Fruit fly (Drosophila melanogaster) whole organism, embryonic: Measurements from ENCODE around the gene Hr4.

Source experiments
- Bgb ChIP-seq: fragments of 200-800 bp; sonication (Bioruptor generic); IDR thresholded peaks from 2 replicates; pipeline ENCODE4 v1.3.6; 2022; ENCODE audit warnings: missing biosample characterization, missing genetic modification characterization; ENCODE audit not compliant: partially characterized antibody
- C15 ChIP-seq: fragments of 200-800 bp; sonication (Bioruptor generic); IDR thresholded peaks from 3 replicates; pipeline ENCODE4 v1.3.6; 2022; ENCODE audit warnings: missing biosample characterization, missing genetic modification characterization
- CG10209 ChIP-seq: fragments of 200-800 bp; sonication (Bioruptor generic); optimal IDR thresholded peaks from 3 replicates; lab custom pipeline; 2017; ENCODE audit warnings: missing biosample characterization, mild to moderate bottlenecking, missing genetic modification characterization, missing genetic modification reagents
- CG11456 ChIP-seq: fragments of 200-800 bp; sonication (Bioruptor generic); IDR thresholded peaks from 3 replicates; pipeline ENCODE4 v1.3.6; 2022; ENCODE audit warnings: missing biosample characterization, missing genetic modification characterization
- CG13123 ChIP-seq: fragments of 200-800 bp; sonication (Bioruptor generic); optimal IDR thresholded peaks from 2 replicates; lab custom pipeline; 2016; ENCODE audit warnings: missing biosample characterization, missing genetic modification characterization
- CG13287 ChIP-seq: fragments of 200-800 bp; sonication (Bioruptor generic); IDR thresholded peaks from 2 replicates; pipeline ENCODE4 v1.3.6; 2022; ENCODE audit warnings: missing biosample characterization, missing genetic modification characterization; ENCODE audit not compliant: partially characterized antibody
- CG14710 ChIP-seq: fragments of 200-800 bp; sonication (Bioruptor generic); optimal IDR thresholded peaks from 3 replicates; lab custom pipeline; 2019; ENCODE audit warnings: missing biosample characterization, mild to moderate bottlenecking, missing genetic modification characterization, moderate library complexity
- CG15269 ChIP-seq: fragments of 200-800 bp; sonication (Bioruptor generic); optimal IDR thresholded peaks from 2 replicates; lab custom pipeline; 2018; ENCODE audit warnings: missing biosample characterization, mild to moderate bottlenecking, missing genetic modification characterization, moderate library complexity
- CG16813 ChIP-seq: fragments of 200-800 bp; sonication (Bioruptor generic); IDR thresholded peaks from 3 replicates; pipeline ENCODE4 v1.3.6; 2022; ENCODE audit warnings: missing biosample characterization, missing genetic modification characterization; ENCODE audit not compliant: partially characterized antibody
- CG17829 ChIP-seq: fragments of 200-800 bp; optimal IDR thresholded peaks from 2 replicates; lab custom pipeline; 2019; ENCODE audit warnings: missing biosample characterization, mild to moderate bottlenecking, missing genetic modification characterization, moderate library complexity
- CG2889 ChIP-seq: fragments of 200-800 bp; sonication (Bioruptor generic); IDR thresholded peaks from 3 replicates; pipeline ENCODE4 v1.3.6; 2022; ENCODE audit warnings: missing biosample characterization, missing genetic modification characterization
- CG31224 ChIP-seq: fragments of 200-800 bp; sonication (Bioruptor generic); IDR thresholded peaks from 2 replicates; pipeline ENCODE4 v1.3.6; 2022; ENCODE audit warnings: missing biosample characterization, missing genetic modification characterization
- CG32772 ChIP-seq: fragments of 200-800 bp; sonication (Bioruptor generic); IDR thresholded peaks from 2 replicates; pipeline ENCODE4 v1.3.6; 2022; ENCODE audit warnings: missing biosample characterization, missing genetic modification characterization
- CG4360 ChIP-seq: fragments of 200-800 bp; sonication (Bioruptor generic); IDR thresholded peaks from 2 replicates; pipeline ENCODE4 v1.3.6; 2022; ENCODE audit warnings: missing biosample characterization, missing genetic modification characterization
- CG6791 ChIP-seq: fragments of 200-800 bp; sonication (Bioruptor generic); IDR thresholded peaks from 3 replicates; pipeline ENCODE4 v1.3.6; 2022; ENCODE audit warnings: missing biosample characterization, missing genetic modification characterization; ENCODE audit not compliant: partially characterized antibody
- CG6854 ChIP-seq: fragments of 200-800 bp; sonication (Bioruptor generic); optimal IDR thresholded peaks from 3 replicates; lab custom pipeline; 2017; ENCODE audit warnings: missing biosample characterization, mild to moderate bottlenecking, missing genetic modification characterization
- CG8924 ChIP-seq: fragments of 200-800 bp; optimal IDR thresholded peaks from 3 replicates; lab custom pipeline; 2019; ENCODE audit warnings: missing biosample characterization, mild to moderate bottlenecking, missing genetic modification characterization, moderate library complexity
- CG9817 ChIP-seq: fragments of 200-800 bp; sonication (Bioruptor generic); optimal IDR thresholded peaks from 2 replicates; lab custom pipeline; 2018; ENCODE audit warnings: missing biosample characterization, mild to moderate bottlenecking, missing genetic modification characterization, moderate library complexity
- Fer1 ChIP-seq: fragments of 200-800 bp; sonication (Bioruptor generic); optimal IDR thresholded peaks from 2 replicates; lab custom pipeline; 2017; ENCODE audit warnings: missing biosample characterization, mild to moderate bottlenecking, missing genetic modification characterization
- H2.0 ChIP-seq: fragments of 200-800 bp; sonication (Bioruptor generic); IDR thresholded peaks from 2 replicates; pipeline ENCODE4 v1.3.6; 2022; ENCODE audit warnings: missing biosample characterization, missing genetic modification characterization
- HLH54F ChIP-seq: fragments of 200-800 bp; sonication (Bioruptor generic); optimal IDR thresholded peaks from 3 replicates; lab custom pipeline; 2016; ENCODE audit warnings: missing biosample characterization, missing genetic modification characterization
- MBD-R2 ChIP-seq: fragments of 200-800 bp; sonication (Bioruptor generic); IDR thresholded peaks from 2 replicates; pipeline ENCODE4 v1.3.6; 2022; ENCODE audit warnings: missing biosample characterization, missing genetic modification characterization
- Nf-YB ChIP-seq: fragments of 200-800 bp; sonication (Bioruptor generic); optimal IDR thresholded peaks from 3 replicates; lab custom pipeline; 2019; ENCODE audit warnings: missing biosample characterization, mild to moderate bottlenecking, missing genetic modification characterization, moderate library complexity
- PHDP ChIP-seq: fragments of 200-800 bp; sonication (Bioruptor generic); optimal IDR thresholded peaks from 3 replicates; lab custom pipeline; 2018; ENCODE audit warnings: missing biosample characterization, mild to moderate bottlenecking, missing genetic modification characterization, moderate library complexity
- al ChIP-seq: fragments of 200-800 bp; sonication (Bioruptor generic); IDR thresholded peaks from 2 replicates; pipeline ENCODE4 v1.3.6; 2022; ENCODE audit warnings: missing biosample characterization, missing genetic modification characterization
- cad ChIP-seq: fragments of >200 bp; optimal IDR thresholded peaks from 2 replicates; lab custom pipeline; 2017; ENCODE audit warnings: missing biosample characterization, missing genetic modification characterization
- crp ChIP-seq, 2 experiments: fragments of 200-800 bp; sonication (Bioruptor generic); optimal IDR thresholded peaks; 2 replicates in 1 of 2; 3 replicates in 1 of 2; lab custom pipeline; 2017; ENCODE audit warnings: missing biosample characterization in 2 of 2, missing genetic modification characterization in 2 of 2, mild to moderate bottlenecking in 1 of 2, moderate library complexity in 1 of 2
- disco-r ChIP-seq: fragments of 200-800 bp; sonication (Bioruptor generic); optimal IDR thresholded peaks from 2 replicates; lab custom pipeline; 2016; ENCODE audit warnings: missing biosample characterization, missing genetic modification characterization
- ems ChIP-seq: fragments of 200-800 bp; sonication (Bioruptor generic); optimal IDR thresholded peaks from 3 replicates; lab custom pipeline; 2016; ENCODE audit warnings: missing biosample characterization, missing genetic modification characterization
- esg ChIP-seq: fragments of 200-800 bp; sonication (Bioruptor generic); conservative IDR thresholded peaks from 2 replicates; pipeline ENCODE4 v1.3.6; 2022; ENCODE audit warnings: missing biosample characterization, missing genetic modification characterization
- exex ChIP-seq: fragments of 200-800 bp; sonication (Bioruptor generic); optimal IDR thresholded peaks from 4 replicates; lab custom pipeline; 2018; ENCODE audit warnings: missing biosample characterization, mild to moderate bottlenecking, missing genetic modification characterization, moderate library complexity
- eyg ChIP-seq: fragments of 200-800 bp; sonication (Bioruptor generic); optimal IDR thresholded peaks from 3 replicates; lab custom pipeline; 2016; ENCODE audit warnings: missing biosample characterization, missing genetic modification characterization
- gsb ChIP-seq: fragments of 200-800 bp; sonication (Bioruptor generic); IDR thresholded peaks from 2 replicates; pipeline ENCODE4 v1.3.6; 2022; ENCODE audit warnings: missing biosample characterization, missing genetic modification characterization
- gt ChIP-seq: fragments of 200-800 bp; sonication (Bioruptor generic); IDR thresholded peaks from 2 replicates; pipeline ENCODE4 v1.3.6; 2022; ENCODE audit warnings: missing biosample characterization, missing genetic modification characterization
- ham ChIP-seq: fragments of 200-800 bp; sonication (Bioruptor generic); IDR thresholded peaks from 2 replicates; pipeline ENCODE4 v1.3.6; 2022; ENCODE audit warnings: missing biosample characterization, missing genetic modification characterization
- jumu ChIP-seq: fragments of 200-800 bp; sonication (Bioruptor generic); optimal IDR thresholded peaks from 3 replicates; lab custom pipeline; 2016; ENCODE audit warnings: missing biosample characterization, missing genetic modification characterization
- psq ChIP-seq: fragments of 200-800 bp; sonication (Bioruptor generic); optimal IDR thresholded peaks from 2 replicates; lab custom pipeline; 2017; ENCODE audit warnings: missing biosample characterization, missing genetic modification characterization
- ranshi ChIP-seq: fragments of 200-800 bp; sonication (Bioruptor generic); IDR thresholded peaks from 2 replicates; pipeline ENCODE4 v1.3.6; 2022; ENCODE audit warnings: missing biosample characterization, missing genetic modification characterization
- ro ChIP-seq: fragments of 200-800 bp; sonication (Bioruptor generic); IDR thresholded peaks from 2 replicates; pipeline ENCODE4 v1.3.6; 2022; ENCODE audit warnings: missing biosample characterization, missing genetic modification characterization
- scrt ChIP-seq: fragments of 200-800 bp; sonication (Bioruptor generic); optimal IDR thresholded peaks from 2 replicates; lab custom pipeline; 2018; ENCODE audit warnings: missing biosample characterization, mild to moderate bottlenecking, missing genetic modification characterization, moderate library complexity
- sim ChIP-seq: fragments of 200-800 bp; sonication (Bioruptor generic); IDR thresholded peaks from 2 replicates; pipeline ENCODE4 v1.3.6; 2022; ENCODE audit warnings: missing biosample characterization, missing genetic modification characterization
- sima ChIP-seq: fragments of 200-800 bp; sonication (Bioruptor generic); optimal IDR thresholded peaks from 2 replicates; lab custom pipeline; 2016; ENCODE audit warnings: missing biosample characterization, missing genetic modification characterization
- slbo ChIP-seq: fragments of 200-800 bp; sonication (Bioruptor generic); IDR thresholded peaks from 2 replicates; pipeline ENCODE4 v1.3.6; 2022; ENCODE audit warnings: missing biosample characterization, missing genetic modification characterization
- slp2 ChIP-seq: fragments of 200-800 bp; sonication (Bioruptor generic); optimal IDR thresholded peaks from 2 replicates; lab custom pipeline; 2016; ENCODE audit warnings: missing biosample characterization, missing genetic modification characterization
- so ChIP-seq: fragments of 200-800 bp; sonication (Bioruptor generic); IDR thresholded peaks from 3 replicates; pipeline ENCODE4 v1.3.6; 2022; ENCODE audit warnings: missing biosample characterization, missing genetic modification characterization
- sob ChIP-seq: fragments of 200-800 bp; sonication (Bioruptor generic); IDR thresholded peaks from 2 replicates; pipeline ENCODE4 v1.3.6; 2022; ENCODE audit warnings: missing biosample characterization, missing genetic modification characterization
- tll ChIP-seq, 2 experiments: fragments of 200-800 bp in 1 of 2; fragments of >200 bp in 1 of 2; sonication (Bioruptor generic) in 1 of 2; optimal IDR thresholded peaks; 2 replicates each; lab custom pipeline; 2017 to 2019; ENCODE audit warnings: missing biosample characterization in 2 of 2, missing genetic modification characterization in 2 of 2, mild to moderate bottlenecking in 1 of 2, moderate library complexity in 1 of 2
- usp ChIP-seq: fragments of >200 bp; optimal IDR thresholded peaks from 2 replicates; lab custom pipeline; 2017; ENCODE audit warnings: missing biosample characterization, missing genetic modification characterization
- zf30C ChIP-seq: fragments of 200-800 bp; sonication (Bioruptor generic); optimal IDR thresholded peaks from 3 replicates; lab custom pipeline; 2018; ENCODE audit warnings: missing biosample characterization, mild to moderate bottlenecking, missing genetic modification characterization

Gene Hr4

DNA sequence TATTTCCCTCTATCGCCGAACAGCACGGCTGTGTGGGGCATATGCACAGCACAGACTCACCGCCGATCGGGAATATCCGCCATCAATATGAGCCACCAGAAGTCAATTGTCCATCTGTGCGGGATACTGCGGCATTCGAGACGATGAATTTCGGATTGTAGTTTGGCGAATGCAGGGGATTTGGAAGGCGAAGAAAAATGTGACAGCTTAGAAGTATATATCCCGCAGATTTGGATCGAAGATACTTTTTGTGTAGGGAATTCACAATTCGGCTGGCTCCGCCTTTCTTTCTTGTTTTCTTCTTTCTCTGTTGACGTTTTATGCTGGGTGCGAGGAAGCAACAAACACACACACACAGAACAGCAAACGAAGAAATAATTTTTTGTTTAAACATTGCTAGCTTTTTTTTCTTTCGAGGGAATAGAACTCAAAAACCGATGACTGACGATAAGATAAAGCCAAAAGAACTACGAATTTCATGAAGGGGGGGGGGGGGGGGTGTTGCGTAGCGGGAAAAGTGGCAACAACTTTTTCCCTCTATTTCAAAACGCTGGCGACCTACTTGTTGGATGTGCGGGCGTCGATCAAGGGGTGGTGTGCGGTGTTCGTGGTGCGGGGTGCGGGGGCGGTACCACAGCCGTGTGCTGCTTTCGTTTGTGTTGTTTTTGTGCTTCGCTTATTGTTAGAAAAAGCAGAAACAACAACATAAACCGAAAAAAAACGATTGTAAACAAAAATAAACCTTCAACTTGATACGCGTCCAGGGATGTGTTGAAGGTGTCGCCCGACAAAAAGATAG, 42.6 kb downstream of the Hr4 start (continued):
- TF ChIP-seq CG11456 (GFP tag; lab: Robert Waterston, UW) (0 out of 3 replicates have a peak, but pooled peaks have one; percentile 24), CG9817 (peak; percentile 63), CG2889 (GFP tag; lab: Robert Waterston, UW) (0 out of 3 replicates have a peak, but pooled peaks have one; percentile 41), MBD-R2 (GFP tag; lab: Robert Waterston, UW) (no peak), Nf-YB (GFP tag; lab: Kevin White, UChicago) (peak; percentile 27), gsb (GFP tag; lab: Robert Waterston, UW) (peak; percentile 53; the same call in 1 of the 2 replicates), so (peak; percentile 82; the same call in 2 of the 3 replicates), slbo (peak; percentile 70), CG6791 (GFP tag; lab: Robert Waterston, UW) (no peak), ro (peak; percentile 29; the same call in 1 of the 2 replicates), cad (GFP tag; lab: Kevin White, UChicago) (no peak), Bgb (GFP tag; lab: Robert Waterston, UW) (no peak), CG31224 (GFP tag; lab: Robert Waterston, UW) (no peak), CG17829 (peak; percentile 72), tll (GFP tag; optimal IDR thresholded peaks at IDR 0.05; lab: Kevin White, UChicago) (no peak), esg (GFP tag; lab: Robert Waterston, UW) (peak; percentile 76), jumu (GFP tag; lab: Kevin White, UChicago) (peak; percentile 59), ham (GFP tag; lab: Robert Waterston, UW) (no peak), sima (no peak), zf30C (GFP tag; lab: Kevin White, UChicago) (no peak), exex (tag; lab: Kevin White, UChicago) (no peak), CG10209 (GFP tag; lab: Kevin White, UChicago) (peak; percentile 81), C15 (GFP tag; lab: Robert Waterston, UW) (no peak), HLH54F (GFP tag; lab: Kevin White, UChicago) (peak; percentile 78), sim (GFP tag; lab: Robert Waterston, UW) (no peak), crp (GFP tag; optimal IDR thresholded peaks at IDR 0.05; lab: Kevin White, UChicago) (peak in 1 of 2 experiments; percentile 37), CG13123 (GFP tag; lab: Kevin White, UChicago) (no peak), usp (GFP tag; lab: Kevin White, UChicago) (no peak), ems (peak; percentile 64), PHDP (tag; lab: Kevin White, UChicago) (peak; percentile 82), CG15269 (peak; percentile 81), CG8924 (tag; lab: Kevin White, UChicago) (peak; percentile 85), gt (peak; percentile 52; the same call in 1 of the 2 replicates), CG4360 (GFP tag; lab: Robert Waterston, UW) (peak; percentile 40; the same call in 1 of the 2 replicates), Fer1 (peak; percentile 54), CG16813 (no peak), CG6854 (peak; percentile 11), sob (GFP tag; lab: Robert Waterston, UW) (peak; percentile 66), disco-r (GFP tag; lab: Kevin White, UChicago) (peak; percentile 23), al (peak; percentile 68; the same call in 1 of the 2 replicates), ranshi (GFP tag; lab: Robert Waterston, UW) (peak; percentile 44; the same call in 1 of the 2 replicates), H2.0 (peak; percentile 71), CG14710 (tag; lab: Kevin White, UChicago) (peak; percentile 50), CG32772 (GFP tag; lab: Robert Waterston, UW) (peak; percentile 87), scrt (GFP tag; lab: Kevin White, UChicago) (peak; percentile 38), CG13287 (GFP tag; lab: Robert Waterston, UW) (no peak), eyg (GFP tag; lab: Kevin White, UChicago) (peak; percentile 53), psq (peak; percentile 34), slp2 (peak; percentile 67)
